Worm (Caenorhabditis elegans) whole organism, L3 larva: Measurements from ENCODE around the gene B0001.3.
A peak's percentile ranks its signal among the peaks of the same experiment; 100 is the strongest.

ENCODE experiments used
- R02D3.7 ChIP-seq: fragments of 150-350 bp; optimal IDR thresholded peaks from 2 replicates; lab custom pipeline; 2014; ENCODE audit warnings: missing biosample characterization, missing genetic modification characterization
- ama-1 ChIP-seq: fragments of 150-350 bp; optimal IDR thresholded peaks from 2 replicates; lab custom pipeline; 2018
- ceh-16 ChIP-seq: sonication (generic microtip); optimal IDR thresholded peaks from 2 replicates; lab custom pipeline; 2017; ENCODE audit warnings: missing biosample characterization, missing genetic modification characterization
- ceh-28 ChIP-seq: fragments of 150-350 bp; optimal IDR thresholded peaks from 2 replicates; lab custom pipeline; 2014; ENCODE audit warnings: missing biosample characterization, missing genetic modification reagents, missing genetic modification characterization
- ceh-82 ChIP-seq: fragments of 150-350 bp; optimal IDR thresholded peaks from 2 replicates; lab custom pipeline; 2014; ENCODE audit warnings: missing biosample characterization, missing genetic modification characterization
- ceh-9 ChIP-seq: sonication (generic microtip); optimal IDR thresholded peaks from 2 replicates; lab custom pipeline; 2018; ENCODE audit warnings: missing biosample characterization, missing genetic modification characterization
- egl-27 ChIP-seq: sonication (generic microtip); optimal IDR thresholded peaks from 4 replicates; lab custom pipeline; 2017; ENCODE audit warnings: missing biosample characterization, missing genetic modification reagents, missing genetic modification characterization
- egl-5 ChIP-seq: fragments of 150-350 bp; optimal IDR thresholded peaks from 2 replicates; lab custom pipeline; 2017; ENCODE audit warnings: missing biosample characterization, missing genetic modification reagents, missing genetic modification characterization, inconsistent platforms
- elt-1 ChIP-seq: fragments of 150-350 bp; optimal IDR thresholded peaks from 2 replicates; lab custom pipeline; 2014; ENCODE audit warnings: missing biosample characterization, missing genetic modification characterization
- elt-2 ChIP-seq: sonication (generic microtip); optimal IDR thresholded peaks from 2 replicates; lab custom pipeline; 2016; ENCODE audit warnings: missing genetic modification reagents, mild to moderate bottlenecking, missing genetic modification characterization, missing compliant biosample characterization
- eor-1 ChIP-seq, 2 experiments: fragments of 150-350 bp; optimal IDR thresholded peaks; 2 replicates each; lab custom pipeline; 2014 to 2018; ENCODE audit warnings: missing biosample characterization in 2 of 2, missing genetic modification characterization in 2 of 2
- fkh-10 ChIP-seq: sonication (generic microtip); optimal IDR thresholded peaks from 2 replicates; lab custom pipeline; 2017; ENCODE audit warnings: missing biosample characterization, missing genetic modification reagents, missing genetic modification characterization
- fkh-2 ChIP-seq: fragments of 150-350 bp; optimal IDR thresholded peaks from 2 replicates; lab custom pipeline; 2014; ENCODE audit warnings: missing biosample characterization, missing genetic modification reagents, missing genetic modification characterization
- fos-1 ChIP-seq: fragments of 150-350 bp; optimal IDR thresholded peaks from 2 replicates; lab custom pipeline; 2014; ENCODE audit warnings: missing biosample characterization, missing genetic modification characterization
- hmg-11 ChIP-seq: sonication (generic microtip); optimal IDR thresholded peaks from 2 replicates; lab custom pipeline; 2016; ENCODE audit warnings: missing genetic modification characterization, missing compliant biosample characterization
- jun-1 ChIP-seq: fragments of 150-350 bp; optimal IDR thresholded peaks from 2 replicates; lab custom pipeline; 2014; ENCODE audit warnings: missing biosample characterization, missing genetic modification reagents, missing genetic modification characterization
- lin-15B ChIP-seq: fragments of 150-350 bp; optimal IDR thresholded peaks from 2 replicates; lab custom pipeline; 2014; ENCODE audit warnings: missing biosample characterization, missing genetic modification characterization
- lin-39 ChIP-seq: fragments of 150-350 bp; optimal IDR thresholded peaks from 2 replicates; lab custom pipeline; 2018; ENCODE audit warnings: missing biosample characterization, missing genetic modification reagents, missing genetic modification characterization
- lsy-12 ChIP-seq: sonication (generic microtip); optimal IDR thresholded peaks from 2 replicates; lab custom pipeline; 2016; ENCODE audit warnings: mild to moderate bottlenecking, missing genetic modification characterization, missing compliant biosample characterization
- mml-1 ChIP-seq: fragments of 150-350 bp; sonication (generic microtip); optimal IDR thresholded peaks from 3 replicates; lab custom pipeline; 2014; ENCODE audit warnings: missing biosample characterization, missing genetic modification characterization
- nfya-1 ChIP-seq: sonication (generic microtip); optimal IDR thresholded peaks from 2 replicates; lab custom pipeline; 2017; ENCODE audit warnings: missing genetic modification characterization, mild to moderate bottlenecking, missing compliant biosample characterization, antibody characterized with exemption, moderate library complexity; ENCODE audit not compliant: insufficient read depth
- nhr-11 ChIP-seq: fragments of 150-350 bp; optimal IDR thresholded peaks from 2 replicates; lab custom pipeline; 2014; ENCODE audit warnings: missing biosample characterization, missing genetic modification characterization
- nhr-12 ChIP-seq: fragments of 150-350 bp; optimal IDR thresholded peaks from 2 replicates; lab custom pipeline; 2014; ENCODE audit warnings: missing biosample characterization, missing genetic modification characterization
- nhr-23 ChIP-seq: fragments of 150-350 bp; optimal IDR thresholded peaks from 2 replicates; lab custom pipeline; 2014; ENCODE audit warnings: missing biosample characterization, missing genetic modification reagents, missing genetic modification characterization
- nhr-25 ChIP-seq: sonication (generic microtip); optimal IDR thresholded peaks from 2 replicates; lab custom pipeline; 2017; ENCODE audit warnings: missing biosample characterization, missing genetic modification characterization
- nhr-43 ChIP-seq: sonication (generic microtip); optimal IDR thresholded peaks from 2 replicates; lab custom pipeline; 2016; ENCODE audit warnings: mild to moderate bottlenecking, missing genetic modification characterization, missing compliant biosample characterization; ENCODE audit not compliant: poor library complexity, severe bottlenecking
- nhr-77 ChIP-seq: fragments of 150-350 bp; optimal IDR thresholded peaks from 2 replicates; lab custom pipeline; 2014; ENCODE audit warnings: missing biosample characterization, missing genetic modification characterization
- pha-4 ChIP-seq: fragments of 150-350 bp; optimal IDR thresholded peaks from 2 replicates; lab custom pipeline; 2014; ENCODE audit warnings: missing biosample characterization, missing genetic modification reagents, missing genetic modification characterization
- pqm-1 ChIP-seq: fragments of 150-350 bp; optimal IDR thresholded peaks from 2 replicates; lab custom pipeline; 2017; ENCODE audit warnings: missing biosample characterization, missing genetic modification characterization, inconsistent platforms
- snpc-4 ChIP-seq: fragments of 150-350 bp; optimal IDR thresholded peaks from 2 replicates; lab custom pipeline; 2014; ENCODE audit warnings: missing biosample characterization, missing genetic modification characterization
- tbx-2 ChIP-seq: sonication (generic microtip); optimal IDR thresholded peaks from 2 replicates; lab custom pipeline; 2016; ENCODE audit warnings: mild to moderate bottlenecking, missing genetic modification characterization, missing compliant biosample characterization
- unc-62 ChIP-seq: fragments of 150-350 bp; sonication (generic microtip); optimal IDR thresholded peaks from 4 replicates; lab custom pipeline; 2014; ENCODE audit warnings: missing biosample characterization, missing genetic modification reagents, missing genetic modification characterization
- zag-1 ChIP-seq: fragments of 150-350 bp; optimal IDR thresholded peaks from 2 replicates; lab custom pipeline; 2014; ENCODE audit warnings: missing biosample characterization, missing genetic modification characterization
- ztf-4 ChIP-seq: fragments of 150-350 bp; optimal IDR thresholded peaks from 2 replicates; lab custom pipeline; 2014; ENCODE audit warnings: missing biosample characterization, missing genetic modification characterization

B0001.3 gene

ce11 chrIV:12131308-12132072, 14.0 kb downstream of the B0001.3 start:
- TF ChIP-seq unc-62 (GFP tag; lab: Kevin White, UChicago) (no peak), R02D3.7 (tag; lab: Kevin White, UChicago) (no peak), mml-1 (no peak), ceh-82 (tag; lab: Kevin White, UChicago) (no peak), lin-39 (tag; lab: Kevin White, UChicago) (no peak), egl-5 (tag; lab: Kevin White, UChicago) (no peak), hmg-11 (no peak), nhr-77 (tag; lab: Kevin White, UChicago) (no peak), ztf-4 (no peak), nfya-1 (no peak), nhr-12 (tag; lab: Kevin White, UChicago) (no peak), snpc-4 (tag; lab: Kevin White, UChicago) (no peak), nhr-43 (no peak), fkh-10 (GFP tag; lab: Kevin White, UChicago) (no peak), nhr-11 (tag; lab: Kevin White, UChicago) (no peak), nhr-23 (tag; lab: Kevin White, UChicago) (no peak)

DNA sequence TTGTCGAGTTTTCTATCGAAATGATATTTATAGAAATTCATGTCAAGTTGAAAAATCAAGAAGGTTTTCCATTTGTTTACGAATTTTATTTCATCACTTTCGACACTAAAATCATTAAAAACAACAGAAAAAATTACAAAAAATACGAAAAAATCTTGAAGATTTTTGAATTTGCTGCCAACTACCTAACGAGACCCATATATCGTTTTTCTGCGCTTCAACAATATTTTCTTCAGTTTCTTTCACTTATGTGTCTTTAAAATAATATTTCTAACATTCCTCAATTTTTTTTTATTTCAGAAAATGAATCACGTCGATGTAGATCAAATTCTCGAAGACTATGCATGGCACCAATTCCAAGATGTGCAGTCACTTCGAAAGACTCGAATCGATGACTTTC, 16.3 kb downstream of the B0001.3 start, which contains the start of gene lin-24:
Gene lin-24, plus strand, starts transcription at position 301 of the 400 bp plus-strand sequence.
- TF ChIP-seq nhr-43 (no peak), fkh-2 (tag; lab: Kevin White, UChicago) (no peak), zag-1 (no peak), nhr-12 (tag; lab: Kevin White, UChicago) (no peak), egl-27 (tag; lab: Kevin White, UChicago) (no peak), tbx-2 (tag; lab: Kevin White, UChicago) (no peak), fkh-10 (GFP tag; lab: Kevin White, UChicago) (no peak), ztf-4 (no peak), lin-15B (no peak), lsy-12 (tag; lab: Kevin White, UChicago) (no peak), pha-4 (tag; lab: Kevin White, UChicago) (no peak)
- TF ChIP-seq, all 47 proteins: peak for 0

DNA sequence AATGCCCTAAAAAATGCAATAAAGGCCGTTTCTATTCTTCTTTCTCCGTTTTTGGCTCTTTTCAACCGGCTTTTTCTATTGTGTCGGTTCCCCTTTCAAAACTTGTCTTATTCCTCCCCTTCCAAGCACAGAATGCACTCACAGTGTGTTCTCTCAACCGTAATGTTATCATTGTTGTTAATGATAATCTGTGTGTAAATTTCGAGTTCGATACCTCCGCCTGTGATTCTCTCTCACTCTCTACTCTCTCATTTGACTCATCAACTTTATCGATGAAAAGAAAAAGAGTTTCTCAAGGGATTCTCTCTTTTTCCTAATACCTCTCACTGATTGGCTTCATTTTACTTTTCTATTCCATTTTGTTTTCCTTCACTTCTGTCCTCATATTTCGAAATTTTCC, 16.8 kb downstream of the B0001.3 start:
- TF ChIP-seq snpc-4 (tag; lab: Kevin White, UChicago): peak; percentile 7
- TF ChIP-seq nfya-1: peak; percentile 28
- no peak for TF ChIP-seq elt-1 (tag; lab: Kevin White, UChicago)
- TF ChIP-seq R02D3.7 (tag; lab: Kevin White, UChicago): no peak
- TF ChIP-seq eor-1 (tag; optimal IDR thresholded peaks at IDR 0.05; lab: Kevin White, UChicago): no peak
- no peak for TF ChIP-seq ceh-16 (tag; lab: Kevin White, UChicago)
- peak; percentile 28 for TF ChIP-seq pqm-1 (tag; lab: Kevin White, UChicago)
- TF ChIP-seq jun-1 (tag; lab: Kevin White, UChicago): no peak
- TF ChIP-seq ceh-9: no peak
- TF ChIP-seq nhr-43: no peak
- peak; percentile 47 for TF ChIP-seq elt-2 (tag; lab: Kevin White, UChicago)
- TF ChIP-seq ceh-82 (tag; lab: Kevin White, UChicago): no peak
- no peak for TF ChIP-seq ceh-28
- no peak for TF ChIP-seq lin-15B
- peak; percentile 23 for TF ChIP-seq pha-4 (tag; lab: Kevin White, UChicago)

DNA sequence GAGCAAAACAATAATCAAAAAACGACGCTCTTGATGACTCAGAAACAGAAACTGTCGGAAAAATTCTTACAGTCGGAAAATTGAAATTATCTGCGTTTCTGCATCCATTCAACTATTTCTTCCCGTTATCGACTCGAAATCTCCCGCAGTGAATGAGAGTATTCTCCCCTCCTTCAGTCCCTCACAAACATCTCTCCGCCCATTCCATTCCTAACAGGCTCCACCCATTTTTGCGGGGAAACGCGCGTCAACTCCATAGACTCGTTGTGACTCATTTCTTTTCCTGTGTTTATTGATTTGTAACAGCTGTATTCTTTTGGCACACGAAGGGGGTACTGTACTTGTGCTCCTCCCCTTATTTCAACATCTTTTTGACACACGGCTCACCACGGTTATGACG, 17.7 kb downstream of the B0001.3 start:
- no peak for TF ChIP-seq ama-1 (lab: Kevin White, UChicago)
- peak; percentile 13 for TF ChIP-seq pha-4 (tag; lab: Kevin White, UChicago)
- peak; percentile 27 for TF ChIP-seq nhr-25 (tag; lab: Kevin White, UChicago)
- no peak for TF ChIP-seq hmg-11
- TF ChIP-seq nfya-1: peak; percentile 42
- no peak for TF ChIP-seq fos-1
